Fruit fly (Drosophila melanogaster) whole organism, wandering third instar larva: Measurements from ENCODE around the gene CG18301.

ENCODE experiments used
- Abd-B ChIP-seq: fragments of >200 bp; optimal IDR thresholded peaks from 2 replicates; lab custom pipeline; 2017; ENCODE audit warnings: missing biosample characterization, missing genetic modification characterization
- Dfd ChIP-seq: fragments of >200 bp; optimal IDR thresholded peaks from 2 replicates; lab custom pipeline; 2017; ENCODE audit warnings: missing biosample characterization, missing genetic modification characterization
- Mio ChIP-seq: sonication (Bioruptor generic); optimal IDR thresholded peaks from 2 replicates; lab custom pipeline; 2016; ENCODE audit warnings: missing biosample characterization, missing genetic modification characterization
- Myc ChIP-seq: fragments of >200 bp; optimal IDR thresholded peaks from 2 replicates; lab custom pipeline; 2017
- OdsH ChIP-seq: fragments of 200-800 bp; sonication (Bioruptor generic); optimal IDR thresholded peaks from 2 replicates; lab custom pipeline; 2016; ENCODE audit warnings: missing biosample characterization, mild to moderate bottlenecking, missing genetic modification characterization
- Sp1 ChIP-seq: fragments of 200-800 bp; sonication (Bioruptor generic); optimal IDR thresholded peaks from 3 replicates; lab custom pipeline; 2019; ENCODE audit warnings: missing biosample characterization, mild to moderate bottlenecking, missing genetic modification characterization, moderate library complexity
- Vsx2 ChIP-seq: fragments of 200-300, 225-300 bp; sonication (Bioruptor generic); optimal IDR thresholded peaks from 2 replicates; lab custom pipeline; 2018; ENCODE audit warnings: missing biosample characterization, missing genetic modification characterization; ENCODE audit not compliant: partially characterized antibody
- dmrt93B ChIP-seq: fragments of 200-800 bp; sonication (Bioruptor generic); optimal IDR thresholded peaks from 2 replicates; lab custom pipeline; 2018; ENCODE audit warnings: missing biosample characterization, mild to moderate bottlenecking, missing genetic modification characterization
- dsf ChIP-seq: sonication (Bioruptor generic); optimal IDR thresholded peaks from 2 replicates; lab custom pipeline; 2016; ENCODE audit warnings: missing biosample characterization, missing genetic modification characterization, borderline replicate concordance
- ey ChIP-seq: fragments of 200-800 bp; sonication (Bioruptor generic); optimal IDR thresholded peaks from 2 replicates; lab custom pipeline; 2016; ENCODE audit warnings: missing biosample characterization, missing genetic modification characterization
- h ChIP-seq: fragments of 200-800 bp; sonication (Bioruptor generic); optimal IDR thresholded peaks from 3 replicates; lab custom pipeline; 2016; ENCODE audit warnings: missing biosample characterization, mild to moderate bottlenecking, missing genetic modification characterization
- psq ChIP-seq: fragments of 200-800 bp; sonication (Bioruptor generic); optimal IDR thresholded peaks from 3 replicates; lab custom pipeline; 2017; ENCODE audit warnings: missing biosample characterization, mild to moderate bottlenecking, missing genetic modification characterization, moderate library complexity
- tai ChIP-seq: sonication (Bioruptor generic); optimal IDR thresholded peaks from 2 replicates; lab custom pipeline; 2016; ENCODE audit warnings: missing biosample characterization, missing genetic modification characterization
- usp ChIP-seq: fragments of >200 bp; optimal IDR thresholded peaks from 2 replicates; lab custom pipeline; 2017; ENCODE audit warnings: missing biosample characterization, missing genetic modification characterization

dm6 chr2L:10528984-10529383, 2.6 kb upstream of the CG18301 start:
- TF ChIP-seq Dfd (GFP tag; lab: Kevin White, UChicago): no peak
- TF ChIP-seq Vsx2 (GFP tag; lab: Kevin White, UChicago): no peak
- TF ChIP-seq OdsH (GFP tag; lab: Kevin White, UChicago): no peak
- TF ChIP-seq Mio: no peak
- no peak for TF ChIP-seq Sp1 (GFP tag; lab: Kevin White, UChicago)
- TF ChIP-seq tai: no peak
- no peak for TF ChIP-seq ey (GFP tag; lab: Kevin White, UChicago)
- TF ChIP-seq dsf (GFP tag; lab: Kevin White, UChicago): no peak
- no peak for TF ChIP-seq dmrt93B
- no peak for TF ChIP-seq usp (GFP tag; lab: Kevin White, UChicago)
- no peak for TF ChIP-seq h (GFP tag; lab: Kevin White, UChicago)
- no peak for TF ChIP-seq Abd-B (GFP tag; lab: Kevin White, UChicago)
- no peak for TF ChIP-seq psq
- no peak for TF ChIP-seq Myc (lab: Kevin White, UChicago)
